Fruit fly (Drosophila melanogaster): ENCODE measurements around the gene LSm7.

The LSm7 gene

DNA sequence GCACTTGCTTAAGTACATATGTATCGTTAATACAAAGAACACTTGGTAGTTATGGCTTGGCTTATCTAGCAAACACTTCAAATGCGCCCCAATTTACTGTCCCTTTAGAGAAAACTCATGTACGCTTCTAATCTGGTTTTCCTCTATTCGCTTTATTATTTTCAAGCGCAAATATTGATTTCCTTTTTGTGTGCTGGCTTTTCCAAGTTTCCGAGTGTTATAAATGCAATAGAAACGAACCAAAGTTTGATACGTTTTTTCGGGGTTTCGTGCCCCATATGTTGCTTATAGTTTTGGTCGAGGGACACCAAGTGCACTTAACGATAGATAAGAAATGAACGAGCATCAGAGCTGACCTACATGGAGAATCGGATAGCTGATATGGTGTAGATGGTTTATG is 29.0 kb downstream of the LSm7 start:
- TF ChIP-seq sage (GFP tag; optimal IDR thresholded peaks at IDR 0.05) (no peak), fru (GFP tag; optimal IDR thresholded peaks at IDR 0.05) (no peak), Vsx2 (GFP tag; optimal IDR thresholded peaks at IDR 0.05; ENCODE audit: partially characterized antibody) (no peak), Sp1 (GFP tag; optimal IDR thresholded peaks at IDR 0.05) (no peak)

DNA sequence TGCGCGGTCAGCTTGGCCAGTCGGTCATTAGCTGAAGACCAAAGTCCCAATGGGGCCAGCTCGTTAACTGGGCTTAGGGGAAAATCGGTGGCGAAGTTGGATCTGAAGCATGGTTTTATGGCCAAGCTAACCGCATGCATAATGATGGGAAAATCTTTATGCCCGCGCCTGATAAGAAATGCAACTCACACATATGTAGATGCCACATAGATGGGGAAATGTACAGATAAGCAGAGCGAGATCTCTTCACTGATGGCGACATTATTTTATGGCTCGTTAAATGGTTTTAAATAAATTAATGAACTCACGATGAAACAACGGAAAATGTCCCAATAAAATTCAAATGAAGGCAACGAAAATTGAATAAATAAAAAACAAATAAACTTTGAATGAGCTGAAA is 31.0 kb downstream of the LSm7 start:
- TF ChIP-seq N (GFP tag; optimal IDR thresholded peaks at IDR 0.05) (no peak), CrebA (GFP tag; optimal IDR thresholded peaks at IDR 0.05; ENCODE audit: borderline replicate concordance) (no peak), lola (GFP tag; optimal IDR thresholded peaks at IDR 0.05) (no peak), sage (GFP tag; optimal IDR thresholded peaks at IDR 0.05) (no peak), CG9705 (GFP tag; optimal IDR thresholded peaks at IDR 0.05) (no peak), h (GFP tag; optimal IDR thresholded peaks at IDR 0.05) (no peak), GATAd (GFP tag; optimal IDR thresholded peaks at IDR 0.05) (no peak), Abd-B (GFP tag; optimal IDR thresholded peaks at IDR 0.05) (no peak), dsf (GFP tag; optimal IDR thresholded peaks at IDR 0.05; ENCODE audit: borderline replicate concordance) (no peak), dmrt93B (GFP tag; optimal IDR thresholded peaks at IDR 0.05) (no peak), dl (GFP tag; optimal IDR thresholded peaks at IDR 0.05; ENCODE audit: insufficient read depth in 1 of 2, partially characterized antibody in 2 of 2) (no peak), Vsx2 (GFP tag; optimal IDR thresholded peaks at IDR 0.05; ENCODE audit: partially characterized antibody) (no peak), foxo (GFP tag; optimal IDR thresholded peaks at IDR 0.05) (no peak), Jra (GFP tag; optimal IDR thresholded peaks at IDR 0.05) (no peak), Mio (GFP tag; optimal IDR thresholded peaks at IDR 0.05) (no peak), Hnf4 (GFP tag; optimal IDR thresholded peaks at IDR 0.05) (no peak), Rel (GFP tag; optimal IDR thresholded peaks at IDR 0.05) (no peak), Rel (tag; optimal IDR thresholded peaks at IDR 0.05) (no peak), brk (GFP tag; optimal IDR thresholded peaks at IDR 0.05) (no peak), Dif (GFP tag; optimal IDR thresholded peaks at IDR 0.05; ENCODE audit: partially characterized antibody) (no peak)

DNA sequence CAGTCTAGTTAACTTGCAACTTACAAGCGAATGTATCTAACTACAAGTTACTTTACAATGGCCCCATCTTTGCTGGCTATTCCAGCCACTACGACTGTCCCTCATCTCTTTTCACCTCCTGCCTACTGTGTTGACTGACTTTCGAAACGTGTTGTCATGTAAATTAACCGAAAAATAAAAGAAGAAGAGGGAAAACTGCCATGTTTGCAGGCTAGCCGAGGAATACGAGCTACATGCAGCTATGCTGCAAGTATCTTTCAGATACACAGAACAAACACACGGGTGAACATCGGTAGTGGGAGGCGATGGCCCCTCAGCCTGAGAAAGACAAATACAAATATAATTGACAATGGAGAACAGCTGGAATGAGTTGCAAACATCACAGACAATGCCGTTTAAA is 32.2 kb downstream of the LSm7 start:
- no peak for TF ChIP-seq fru (GFP tag; optimal IDR thresholded peaks at IDR 0.05)
- TF ChIP-seq Hnf4 (GFP tag; optimal IDR thresholded peaks at IDR 0.05) = no peak
- TF ChIP-seq N (GFP tag; optimal IDR thresholded peaks at IDR 0.05) = no peak
- no peak for TF ChIP-seq psq (GFP tag; optimal IDR thresholded peaks at IDR 0.05)
- no peak for TF ChIP-seq Jra (GFP tag; optimal IDR thresholded peaks at IDR 0.05)
- TF ChIP-seq sage (GFP tag; optimal IDR thresholded peaks at IDR 0.05) = no peak
- no peak for TF ChIP-seq sv (GFP tag; optimal IDR thresholded peaks at IDR 0.05)
- no peak for TF ChIP-seq dl (GFP tag; optimal IDR thresholded peaks at IDR 0.05; ENCODE audit: insufficient read depth in 1 of 2, partially characterized antibody in 2 of 2)
- no peak for TF ChIP-seq foxo (GFP tag; optimal IDR thresholded peaks at IDR 0.05)

DNA sequence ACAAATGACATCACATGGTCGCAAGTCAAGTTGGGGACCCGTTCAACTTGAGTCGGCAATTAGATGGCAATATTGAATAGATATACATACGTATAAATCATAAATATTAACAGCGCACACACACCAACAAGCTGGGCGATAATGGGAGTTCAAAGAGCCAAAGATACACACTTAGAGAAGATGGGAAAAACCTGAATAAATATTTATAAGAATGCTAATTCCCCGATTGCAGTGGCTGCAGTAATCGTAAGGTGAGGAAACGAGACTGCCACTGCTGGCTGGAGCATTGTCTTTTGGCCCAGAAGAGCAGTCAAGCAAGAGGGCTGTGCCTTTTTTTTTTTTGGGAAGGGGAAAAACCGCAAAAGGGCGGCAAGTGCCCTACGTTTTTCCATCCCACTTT is 32.7 kb downstream of the LSm7 start:
- TF ChIP-seq Sp1 (GFP tag; optimal IDR thresholded peaks at IDR 0.05) = no peak
- no peak for TF ChIP-seq Vsx2 (GFP tag; optimal IDR thresholded peaks at IDR 0.05; ENCODE audit: partially characterized antibody)
- TF ChIP-seq sv (GFP tag; optimal IDR thresholded peaks at IDR 0.05) = no peak
- TF ChIP-seq Abd-B (GFP tag; optimal IDR thresholded peaks at IDR 0.05) = no peak
- no peak for TF ChIP-seq woc (GFP tag; optimal IDR thresholded peaks at IDR 0.05)
- TF ChIP-seq h (GFP tag; optimal IDR thresholded peaks at IDR 0.05) = no peak
- no peak for TF ChIP-seq Hr83 (GFP tag; optimal IDR thresholded peaks at IDR 0.05; ENCODE audit: poor library complexity, severe bottlenecking)
- TF ChIP-seq N (GFP tag; optimal IDR thresholded peaks at IDR 0.05) = no peak
- no peak for TF ChIP-seq jim (GFP tag; optimal IDR thresholded peaks at IDR 0.05)
- TF ChIP-seq fru (GFP tag; optimal IDR thresholded peaks at IDR 0.05) = no peak
- no peak for TF ChIP-seq pan (optimal IDR thresholded peaks at IDR 0.05)
- no peak for TF ChIP-seq Jra (GFP tag; optimal IDR thresholded peaks at IDR 0.05)
- no peak for TF ChIP-seq usp (GFP tag; optimal IDR thresholded peaks at IDR 0.05)
- no peak for TF ChIP-seq dsf (GFP tag; optimal IDR thresholded peaks at IDR 0.05; ENCODE audit: borderline replicate concordance)
- no peak for TF ChIP-seq sage (GFP tag; optimal IDR thresholded peaks at IDR 0.05)
- no peak for TF ChIP-seq Dif (GFP tag; optimal IDR thresholded peaks at IDR 0.05; ENCODE audit: partially characterized antibody)
- no peak for TF ChIP-seq Hr78 (GFP tag; optimal IDR thresholded peaks at IDR 0.05)
- TF ChIP-seq Dfd (GFP tag; optimal IDR thresholded peaks at IDR 0.05) = no peak
- no peak for TF ChIP-seq rgr (GFP tag; optimal IDR thresholded peaks at IDR 0.05)
- TF ChIP-seq CrebA (GFP tag; optimal IDR thresholded peaks at IDR 0.05; ENCODE audit: borderline replicate concordance) = no peak
